Worm (Caenorhabditis elegans) whole organism, mixed stage, embryonic: ENCODE data around the gene Y54E2A.7.

Experiments
- blmp-1 ChIP-seq: fragments of 150-350 bp; optimal IDR thresholded peaks from 2 replicates; lab custom pipeline; 2014; ENCODE audit warnings: missing biosample characterization, missing genetic modification characterization
- elt-1 ChIP-seq: sonication (generic microtip); optimal IDR thresholded peaks from 2 replicates; lab custom pipeline; 2017; ENCODE audit warnings: missing genetic modification characterization, mild to moderate bottlenecking, missing compliant biosample characterization, antibody characterized with exemption, moderate library complexity, borderline replicate concordance; ENCODE audit not compliant: insufficient read depth
- lin-13 ChIP-seq: fragments of 150-350 bp; optimal IDR thresholded peaks from 2 replicates; lab custom pipeline; 2014; ENCODE audit warnings: missing biosample characterization, missing genetic modification characterization
- lsy-2 ChIP-seq: fragments of 150-350 bp; optimal IDR thresholded peaks from 2 replicates; lab custom pipeline; 2014; ENCODE audit warnings: missing biosample characterization, missing genetic modification characterization
- nhr-28 ChIP-seq: fragments of 150-350 bp; optimal IDR thresholded peaks from 2 replicates; lab custom pipeline; 2014; ENCODE audit warnings: missing biosample characterization, missing genetic modification characterization
- nhr-76 ChIP-seq: sonication (generic microtip); optimal IDR thresholded peaks from 2 replicates; lab custom pipeline; 2017; ENCODE audit warnings: missing biosample characterization, missing genetic modification characterization
- pha-4 ChIP-seq: fragments of 150-350 bp; optimal IDR thresholded peaks from 2 replicates; lab custom pipeline; 2018; ENCODE audit warnings: missing biosample characterization, missing genetic modification reagents, missing genetic modification characterization
- snpc-4 ChIP-seq: fragments of 150-350 bp; optimal IDR thresholded peaks from 2 replicates; lab custom pipeline; 2014; ENCODE audit warnings: missing biosample characterization, missing genetic modification characterization
- sptf-1 ChIP-seq: sonication (generic microtip); optimal IDR thresholded peaks from 2 replicates; lab custom pipeline; 2017; ENCODE audit warnings: mild to moderate bottlenecking, missing genetic modification characterization, moderate library complexity, missing compliant biosample characterization
- unc-39 ChIP-seq: fragments of 150-350 bp; optimal IDR thresholded peaks from 2 replicates; lab custom pipeline; 2014; ENCODE audit warnings: missing biosample characterization, missing genetic modification characterization
- unc-62 ChIP-seq: fragments of 150-350 bp; optimal IDR thresholded peaks from 2 replicates; lab custom pipeline; 2014; ENCODE audit warnings: missing biosample characterization, missing genetic modification reagents, missing genetic modification characterization
- ztf-11 ChIP-seq: fragments of 150-350 bp; optimal IDR thresholded peaks from 2 replicates; lab custom pipeline; 2014; ENCODE audit warnings: missing biosample characterization, missing genetic modification characterization

- TF ChIP-seq unc-62 (GFP tag; lab: Kevin White, UChicago): no peak
- no peak for TF ChIP-seq ztf-11 (tag; lab: Kevin White, UChicago)
- TF ChIP-seq lsy-2 (tag; lab: Kevin White, UChicago): no peak
- no peak for TF ChIP-seq unc-39 (tag; lab: Kevin White, UChicago)
- TF ChIP-seq snpc-4 (tag; lab: Kevin White, UChicago): no peak
- no peak for TF ChIP-seq blmp-1 (tag; lab: Kevin White, UChicago)
- no peak for TF ChIP-seq sptf-1 (tag; lab: Kevin White, UChicago)
- no peak for TF ChIP-seq lin-13
- no peak for TF ChIP-seq elt-1
- TF ChIP-seq nhr-28 (tag; lab: Kevin White, UChicago): no peak
- no peak for TF ChIP-seq nhr-76
- no peak for TF ChIP-seq pha-4 (tag; lab: Kevin White, UChicago)
Measured at ce11 chrII:14790751-14791150, 17.9 kb upstream of the Y54E2A.7 start, which contains the start of gene Y54E2A.10.
